Fruit fly (Drosophila melanogaster) whole organism, embryonic: ENCODE results near the gene CG5087.

Source experiments
- Ada2b ChIP-seq: fragments of 200-800 bp; sonication (Bioruptor generic); IDR thresholded peaks from 2 replicates; pipeline ENCODE4 v1.3.6; 2022; ENCODE audit warnings: missing biosample characterization, missing genetic modification characterization
- Adf1 ChIP-seq: fragments of 200-800 bp; sonication (Bioruptor generic); IDR thresholded peaks from 2 replicates; pipeline ENCODE4 v1.3.6; 2022; ENCODE audit warnings: missing biosample characterization, missing genetic modification characterization
- Aef1 ChIP-seq: fragments of 200-800 bp; sonication (Bioruptor generic); IDR thresholded peaks from 3 replicates; pipeline ENCODE4 v1.3.6; 2022; ENCODE audit warnings: missing biosample characterization, missing genetic modification characterization
- Awh ChIP-seq: fragments of 200-800 bp; sonication (Bioruptor generic); IDR thresholded peaks from 2 replicates; pipeline ENCODE4, ENCODE4 v1.3.6; 2022; ENCODE audit warnings: missing biosample characterization, missing genetic modification characterization
- B-H2 ChIP-seq: fragments of 200-800 bp; sonication (Bioruptor generic); optimal IDR thresholded peaks from 2 replicates; lab custom pipeline; 2018; ENCODE audit warnings: missing biosample characterization, mild to moderate bottlenecking, missing genetic modification characterization
- CG10979 ChIP-seq: fragments of 200-800 bp; sonication (Bioruptor generic); optimal IDR thresholded peaks from 2 replicates; lab custom pipeline; 2018; ENCODE audit warnings: missing biosample characterization, mild to moderate bottlenecking, missing genetic modification characterization, moderate library complexity
- CG11398 ChIP-seq: fragments of 200-800 bp; sonication (Bioruptor generic); optimal IDR thresholded peaks from 2 replicates; lab custom pipeline; 2016; ENCODE audit warnings: missing biosample characterization, missing genetic modification characterization
- CG1233 ChIP-seq: fragments of 200-800 bp; sonication (Bioruptor generic); optimal IDR thresholded peaks from 4 replicates; lab custom pipeline; 2018; ENCODE audit warnings: missing biosample characterization, mild to moderate bottlenecking, missing genetic modification characterization
- CG12769 ChIP-seq: fragments of 200-800 bp; sonication (Bioruptor generic); optimal IDR thresholded peaks from 2 replicates; lab custom pipeline; 2019; ENCODE audit warnings: missing biosample characterization, mild to moderate bottlenecking, missing genetic modification characterization, moderate library complexity
- CG13894 ChIP-seq: fragments of 200-800 bp; sonication (Bioruptor generic); optimal IDR thresholded peaks from 3 replicates; lab custom pipeline; 2018; ENCODE audit warnings: missing biosample characterization, mild to moderate bottlenecking, missing genetic modification characterization, moderate library complexity
- CG16863 ChIP-seq: fragments of 200-800 bp; sonication (Bioruptor generic); optimal IDR thresholded peaks from 3 replicates; lab custom pipeline; 2016; ENCODE audit warnings: missing biosample characterization, missing genetic modification characterization
- CG17912 ChIP-seq: fragments of 200-800 bp; sonication (Bioruptor generic); optimal IDR thresholded peaks from 2 replicates; lab custom pipeline; 2018; ENCODE audit warnings: missing biosample characterization, mild to moderate bottlenecking, missing genetic modification characterization
- CG18262 ChIP-seq: fragments of 200-800 bp; optimal IDR thresholded peaks from 3 replicates; lab custom pipeline; 2019; ENCODE audit warnings: missing biosample characterization, mild to moderate bottlenecking, missing genetic modification characterization, moderate library complexity
- CG18476 ChIP-seq: fragments of 200-800 bp; sonication (Bioruptor generic); optimal IDR thresholded peaks from 2 replicates; lab custom pipeline; 2016; ENCODE audit warnings: missing biosample characterization, mild to moderate bottlenecking, missing genetic modification characterization
- CG18599 ChIP-seq: fragments of 200-800 bp; sonication (Bioruptor generic); optimal IDR thresholded peaks from 3 replicates; lab custom pipeline; 2017; ENCODE audit warnings: missing biosample characterization, missing genetic modification characterization, mild to moderate bottlenecking, moderate library complexity, missing genetic modification reagents
- CG2116 ChIP-seq: fragments of 200-800 bp; sonication (Bioruptor generic); optimal IDR thresholded peaks from 3 replicates; lab custom pipeline; 2018; ENCODE audit warnings: missing biosample characterization, mild to moderate bottlenecking, missing genetic modification characterization
- CG2678 ChIP-seq: fragments of 200-800 bp; sonication (Bioruptor generic); optimal IDR thresholded peaks from 3 replicates; lab custom pipeline; 2019; ENCODE audit warnings: missing biosample characterization, mild to moderate bottlenecking, missing genetic modification characterization, moderate library complexity
- CG30020 ChIP-seq: fragments of 200-800 bp; optimal IDR thresholded peaks from 2 replicates; lab custom pipeline; 2019; ENCODE audit warnings: missing biosample characterization, mild to moderate bottlenecking, missing genetic modification characterization, moderate library complexity
- CG43689 ChIP-seq: fragments of 200-800 bp; sonication (Bioruptor generic); IDR thresholded peaks from 2 replicates; pipeline ENCODE4 v1.3.6; 2022; ENCODE audit warnings: missing biosample characterization, missing genetic modification characterization
- CG4617 ChIP-seq: fragments of 200-800 bp; sonication (Bioruptor generic); optimal IDR thresholded peaks from 3 replicates; lab custom pipeline; 2016; ENCODE audit warnings: missing biosample characterization, missing genetic modification characterization, borderline replicate concordance
- CG8290 ChIP-seq, 3 experiments: fragments of 200-800 bp; sonication (Bioruptor generic); optimal IDR thresholded peaks; 2 replicates each; lab custom pipeline; 2016 to 2019; ENCODE audit warnings: missing biosample characterization in 3 of 3, missing genetic modification characterization in 3 of 3, mild to moderate bottlenecking in 2 of 3, moderate library complexity in 1 of 3
- CkIIα-i1 ChIP-seq: fragments of 200-800 bp; sonication (Bioruptor generic); IDR thresholded peaks from 2 replicates; pipeline ENCODE4 v1.3.6; 2022; ENCODE audit warnings: missing biosample characterization, missing genetic modification characterization
- CoRest ChIP-seq: fragments of 200-800 bp; sonication (Bioruptor generic); optimal IDR thresholded peaks from 3 replicates; lab custom pipeline; 2018; ENCODE audit warnings: missing biosample characterization, mild to moderate bottlenecking, missing genetic modification characterization, moderate library complexity
- Ets65A ChIP-seq: fragments of 200-800 bp; sonication (Bioruptor generic); peaks from one replicate; lab custom pipeline; 2016; ENCODE audit warnings: missing biosample characterization, missing genetic modification characterization
- Fer1 ChIP-seq: fragments of 200-800 bp; sonication (Bioruptor generic); optimal IDR thresholded peaks from 2 replicates; lab custom pipeline; 2017; ENCODE audit warnings: missing biosample characterization, mild to moderate bottlenecking, missing genetic modification characterization
- Lhr ChIP-seq: fragments of 200-800 bp; sonication (Bioruptor generic); optimal IDR thresholded peaks from 3 replicates; lab custom pipeline; 2017; ENCODE audit warnings: mild to moderate bottlenecking, missing biosample characterization, missing genetic modification reagents, missing genetic modification characterization
- MESR4 ChIP-seq: fragments of 200-800 bp; sonication (Bioruptor generic); optimal IDR thresholded peaks from 2 replicates; lab custom pipeline; 2018; ENCODE audit warnings: missing biosample characterization, mild to moderate bottlenecking, missing genetic modification characterization, moderate library complexity
- Pdp1 ChIP-seq, 2 experiments: fragments of 200-800 bp; sonication (Bioruptor generic); optimal IDR thresholded peaks; 3 replicates each; lab custom pipeline; 2016; ENCODE audit warnings: missing biosample characterization in 2 of 2, missing genetic modification characterization in 2 of 2, mild to moderate bottlenecking in 1 of 2, moderate library complexity in 1 of 2
- Poxn ChIP-seq: fragments of 200-800 bp; sonication (Bioruptor generic); IDR thresholded peaks from 2 replicates; pipeline ENCODE4 v1.3.6; 2022; ENCODE audit warnings: missing biosample characterization, missing genetic modification characterization
- amos ChIP-seq: fragments of 200-800 bp; sonication (Bioruptor generic); IDR thresholded peaks from 2 replicates; pipeline ENCODE4 v1.3.6; 2022; ENCODE audit warnings: missing biosample characterization, missing genetic modification characterization; ENCODE audit not compliant: partially characterized antibody
- chinmo ChIP-seq: fragments of 200-800 bp; sonication (Bioruptor generic); IDR thresholded peaks from 4 replicates; pipeline ENCODE4 v1.3.6; 2022; ENCODE audit warnings: missing biosample characterization, missing genetic modification characterization; ENCODE audit not compliant: partially characterized antibody
- ci ChIP-seq: fragments of 200-800 bp; sonication (Bioruptor generic); IDR thresholded peaks from 3 replicates; pipeline ENCODE4 v1.3.6; 2022; ENCODE audit warnings: missing biosample characterization, missing genetic modification characterization
- danr ChIP-seq: fragments of 200-800 bp; sonication (Bioruptor generic); IDR thresholded peaks from 2 replicates; pipeline ENCODE4 v1.3.6; 2022; ENCODE audit warnings: missing biosample characterization, missing genetic modification characterization
- dmrt99B ChIP-seq: fragments of 200-800 bp; sonication (Bioruptor generic); optimal IDR thresholded peaks from 2 replicates; lab custom pipeline; 2018; ENCODE audit warnings: missing biosample characterization, mild to moderate bottlenecking, missing genetic modification characterization, moderate library complexity
- dpn ChIP-seq, 2 experiments: fragments of 200-800 bp; sonication (Bioruptor generic); optimal IDR thresholded peaks; 3 replicates each; lab custom pipeline; 2016; ENCODE audit warnings: missing biosample characterization in 2 of 2, missing genetic modification characterization in 2 of 2
- grau ChIP-seq: fragments of 200-800 bp; optimal IDR thresholded peaks from 3 replicates; lab custom pipeline; 2019; ENCODE audit warnings: missing biosample characterization, mild to moderate bottlenecking, missing genetic modification characterization, moderate library complexity
- her ChIP-seq: fragments of 200-800 bp; sonication (Bioruptor generic); optimal IDR thresholded peaks from 2 replicates; lab custom pipeline; 2016; ENCODE audit warnings: missing biosample characterization, missing genetic modification characterization
- nom ChIP-seq: fragments of 200-800 bp; sonication (Bioruptor generic); optimal IDR thresholded peaks from 2 replicates; lab custom pipeline; 2017; ENCODE audit warnings: missing biosample characterization, missing genetic modification characterization, mild to moderate bottlenecking, moderate library complexity, missing genetic modification reagents
- otp ChIP-seq: fragments of 200-800 bp; sonication (Bioruptor generic); IDR thresholded peaks from 3 replicates; pipeline ENCODE4, ENCODE4 v1.3.6; 2022; ENCODE audit warnings: missing biosample characterization, missing genetic modification characterization
- row ChIP-seq: fragments of 200-800 bp; sonication (Bioruptor generic); IDR thresholded peaks from 3 replicates; pipeline ENCODE4 v1.3.6; 2022; ENCODE audit warnings: missing biosample characterization, missing genetic modification characterization
- sd ChIP-seq: fragments of 200-800 bp; sonication (Bioruptor generic); optimal IDR thresholded peaks from 3 replicates; lab custom pipeline; 2018; ENCODE audit warnings: missing biosample characterization, mild to moderate bottlenecking, missing genetic modification characterization, moderate library complexity
- sna ChIP-seq: fragments of 200-800 bp; sonication (Bioruptor generic); IDR thresholded peaks from 2 replicates; pipeline ENCODE4 v1.3.6; 2022; ENCODE audit warnings: missing biosample characterization, missing genetic modification characterization; ENCODE audit not compliant: partially characterized antibody
- unc-4 ChIP-seq: fragments of 200-800 bp; sonication (Bioruptor generic); IDR thresholded peaks from 2 replicates; pipeline ENCODE4 v1.3.6; 2022; ENCODE audit warnings: missing biosample characterization, missing genetic modification characterization; ENCODE audit not compliant: partially characterized antibody
- usp ChIP-seq: fragments of >200 bp; optimal IDR thresholded peaks from 2 replicates; lab custom pipeline; 2017; ENCODE audit warnings: missing biosample characterization, missing genetic modification characterization
- zen2 ChIP-seq: fragments of 200-800 bp; sonication (Bioruptor generic); IDR thresholded peaks from 3 replicates; pipeline ENCODE4 v1.3.6; 2022; ENCODE audit warnings: missing biosample characterization, missing genetic modification characterization; ENCODE audit not compliant: partially characterized antibody
- zfh2 ChIP-seq: fragments of 200-800 bp; sonication (Bioruptor generic); optimal IDR thresholded peaks from 2 replicates; lab custom pipeline; 2016; ENCODE audit warnings: missing biosample characterization, missing genetic modification characterization

CG5087 gene

DNA sequence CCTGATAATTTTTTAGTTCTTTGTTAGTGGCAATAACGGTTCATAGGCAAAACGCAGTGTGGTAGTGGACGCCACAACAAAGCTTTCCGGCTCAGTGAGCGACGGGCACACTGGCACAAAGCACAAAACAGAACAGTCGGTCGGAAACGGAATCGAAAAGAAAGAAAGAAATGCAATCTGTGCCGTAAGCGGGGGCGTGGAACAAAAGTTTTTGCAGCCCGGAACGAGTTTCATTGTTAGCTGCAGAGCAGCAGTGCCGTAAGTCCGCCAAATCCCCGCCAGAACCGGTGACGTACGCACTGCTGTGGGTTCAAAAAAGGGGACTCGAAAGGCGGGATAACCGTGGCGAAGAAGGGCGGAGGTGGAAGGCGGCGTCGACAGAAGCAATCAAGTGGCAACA is 29.5 kb upstream of the CG5087 start, which contains the start of gene CG5026 (continued):
- TF ChIP-seq CG11398 (GFP tag; lab: Kevin White, UChicago) = peak; percentile 6
- TF ChIP-seq CG17912 (GFP tag; lab: Kevin White, UChicago) = peak; percentile 7
- no peak for TF ChIP-seq dpn (GFP tag; optimal IDR thresholded peaks at IDR 0.05; lab: Kevin White, UChicago)
- TF ChIP-seq Ada2b (GFP tag; lab: Robert Waterston, UW) = no peak
- TF ChIP-seq CG2116 = peak; percentile 22
- TF ChIP-seq Poxn (GFP tag; lab: Robert Waterston, UW) = no peak
- no peak for TF ChIP-seq usp
- TF ChIP-seq CG1233 (GFP tag; lab: Kevin White, UChicago) = no peak
- no peak for TF ChIP-seq CG13894 (tag; lab: Kevin White, UChicago)
- TF ChIP-seq CG8290 (GFP tag; optimal IDR thresholded peaks at IDR 0.05; lab: Kevin White, UChicago) = no peak
- no peak for TF ChIP-seq CG8290 (tag; optimal IDR thresholded peaks at IDR 0.05; lab: Kevin White, UChicago)
- no peak for TF ChIP-seq CG18262
- peak; percentile 6 for TF ChIP-seq nom (GFP tag; lab: Kevin White, UChicago)
- no peak for TF ChIP-seq CG10979 (tag; lab: Kevin White, UChicago)
- peak; percentile 61 for TF ChIP-seq CoRest (tag; lab: Kevin White, UChicago)
- TF ChIP-seq sna (GFP tag; lab: Robert Waterston, UW) = 0 out of 2 replicates have a peak, but pooled peaks have one; percentile 31
- TF ChIP-seq her (GFP tag; lab: Kevin White, UChicago) = no peak
- TF ChIP-seq amos (GFP tag; lab: Robert Waterston, UW) = no peak
- TF ChIP-seq grau = no peak
- no peak for TF ChIP-seq Aef1
- TF ChIP-seq danr (GFP tag; lab: Robert Waterston, UW) = no peak
- no peak for TF ChIP-seq CG2678 (tag; lab: Kevin White, UChicago)
- TF ChIP-seq zen2 (GFP tag; lab: Robert Waterston, UW) = no peak
- no peak for TF ChIP-seq CG12769 (tag; lab: Kevin White, UChicago)
- no peak for TF ChIP-seq CG18599 (GFP tag; lab: Kevin White, UChicago)
- TF ChIP-seq row = peak; percentile 34; the same call in 1 of the 3 replicates
- peak; percentile 87 for TF ChIP-seq Ets65A (GFP tag; lab: Kevin White, UChicago)
- 0 out of 4 replicates have a peak, but pooled peaks have one; percentile 25 for TF ChIP-seq chinmo
- TF ChIP-seq unc-4 (GFP tag; lab: Robert Waterston, UW) = no peak
- TF ChIP-seq otp = no peak
- TF ChIP-seq MESR4 (GFP tag; lab: Kevin White, UChicago) = peak; percentile 44
- TF ChIP-seq Adf1 (GFP tag; lab: Robert Waterston, UW) = no peak
- no peak for TF ChIP-seq CG30020 (tag; lab: Kevin White, UChicago)
- TF ChIP-seq CG43689 (GFP tag; lab: Robert Waterston, UW) = no peak
- TF ChIP-seq CkIIα-i1 = no peak
- TF ChIP-seq CG16863 = no peak
- no peak for TF ChIP-seq Awh (GFP tag; lab: Robert Waterston, UW)
- no peak for TF ChIP-seq Lhr (GFP tag; lab: Kevin White, UChicago)
- TF ChIP-seq Pdp1 (GFP tag; optimal IDR thresholded peaks at IDR 0.05; lab: Kevin White, UChicago) = peak in 1 of 2 experiments; percentile 38
- TF ChIP-seq sd (tag; lab: Kevin White, UChicago) = no peak
- TF ChIP-seq B-H2 = peak; percentile 17
- TF ChIP-seq ci = peak; percentile 63; the same call in 2 of the 3 replicates
- TF ChIP-seq CG18476 (GFP tag; lab: Kevin White, UChicago) = no peak
- TF ChIP-seq dmrt99B (tag; lab: Kevin White, UChicago) = no peak
- peak; percentile 41 for TF ChIP-seq Fer1
- peak; percentile 35 for TF ChIP-seq CG4617 (GFP tag; lab: Kevin White, UChicago)
- TF ChIP-seq zfh2 (GFP tag; lab: Kevin White, UChicago) = no peak
- TF ChIP-seq, all 482 proteins: peak for 50
